Worm (Caenorhabditis elegans): ENCODE results near the gene F10G7.5.
A peak's percentile ranks its signal among the peaks of the same experiment; 100 is the strongest.

Gene F10G7.5

DNA sequence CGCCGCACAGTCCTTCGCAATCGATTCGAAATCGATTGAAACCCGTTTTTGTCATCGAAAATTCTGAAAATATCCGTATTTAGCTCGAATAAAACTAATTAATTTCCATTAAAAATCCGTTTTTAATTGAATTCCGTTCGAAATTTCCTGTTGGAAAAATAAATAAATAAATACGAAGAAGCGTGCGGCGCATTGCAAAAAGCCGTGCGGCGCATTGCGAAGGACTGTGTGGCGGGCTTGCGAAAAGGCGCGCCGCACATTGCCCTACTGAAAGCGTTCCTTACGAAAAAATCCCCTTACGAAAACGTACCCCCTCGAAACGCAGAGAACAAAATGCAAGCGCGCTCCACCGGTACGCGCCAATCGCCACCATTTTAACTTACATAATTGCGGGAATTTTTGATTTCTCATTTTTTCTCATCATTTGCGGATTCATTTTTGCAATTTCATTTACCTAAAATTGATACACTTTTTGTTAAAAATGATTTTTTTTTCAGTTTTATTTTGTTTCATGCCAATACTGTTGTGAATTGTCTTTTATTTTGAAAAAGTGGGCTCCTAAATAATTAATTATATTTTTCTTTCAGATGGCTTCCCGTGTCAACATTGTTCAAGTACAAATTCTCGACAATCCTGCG, 8.4 kb downstream of the F10G7.5 start, which contains the start of gene unc-85 (continued):
- TF ChIP-seq unc-98 (GFP tag; IDR thresholded peaks at IDR 0.05) = peak; percentile 58; the same call in 1 of the 2 replicates
- peak; percentile 45 for TF ChIP-seq skn-1 (tag; optimal IDR thresholded peaks at IDR 0.05)
- TF ChIP-seq mep-1 (tag; optimal IDR thresholded peaks at IDR 0.05) = peak; percentile 28
- peak; percentile 61 for TF ChIP-seq xbp-1 (tag; optimal IDR thresholded peaks at IDR 0.05)
- peak; percentile 3 for TF ChIP-seq nhr-237 (tag; optimal IDR thresholded peaks at IDR 0.05)
- TF ChIP-seq nhr-77 (tag; optimal IDR thresholded peaks at IDR 0.05) = peak; percentile 22
- peak; percentile 89 for TF ChIP-seq nhr-85 (tag)
- peak; percentile 70 for TF ChIP-seq rnt-1 (tag; optimal IDR thresholded peaks at IDR 0.05)
- peak; percentile 52 for TF ChIP-seq jun-1 (tag; optimal IDR thresholded peaks at IDR 0.05)
- TF ChIP-seq egl-13 (tag; optimal IDR thresholded peaks at IDR 0.05) = peak; percentile 52
- TF ChIP-seq nhr-20 (tag; optimal IDR thresholded peaks at IDR 0.05) = peak; percentile 73
- TF ChIP-seq mab-9 (GFP tag; IDR thresholded peaks at IDR 0.05) = peak; percentile 69
- peak; percentile 76 for TF ChIP-seq snu-23 (GFP tag; optimal IDR thresholded peaks at IDR 0.05)
- peak; percentile 72 to 88 for TF ChIP-seq lsy-2 (tag; optimal IDR thresholded peaks at IDR 0.05)
- peak in 1 of 2 experiments; percentile 8 for TF ChIP-seq mdl-1 (tag; optimal IDR thresholded peaks at IDR 0.05)
- peak; percentile 69 for TF ChIP-seq tbx-2 (tag; optimal IDR thresholded peaks at IDR 0.05)
- TF ChIP-seq efl-1 (optimal IDR thresholded peaks at IDR 0.05) = peak; percentile 74 to 76
- TF ChIP-seq efl-1 (GFP tag; optimal IDR thresholded peaks at IDR 0.05 in 1 of 2) = peak; percentile 71 to 96

ce11 chrII:4703011-4703410, 9.8 kb downstream of the F10G7.5 start:
- TF ChIP-seq nhr-237 (tag; optimal IDR thresholded peaks at IDR 0.05) = no peak
- no peak for TF ChIP-seq nhr-20 (tag; optimal IDR thresholded peaks at IDR 0.05)
- TF ChIP-seq alr-1 (tag; optimal IDR thresholded peaks at IDR 0.05; ENCODE audit: borderline replicate concordance) = no peak
- TF ChIP-seq skn-1 (tag; optimal IDR thresholded peaks at IDR 0.05) = no peak
- no peak for TF ChIP-seq unc-130 (tag; optimal IDR thresholded peaks at IDR 0.05)
- no peak for TF ChIP-seq hlh-4 (tag; optimal IDR thresholded peaks at IDR 0.05)
- no peak for TF ChIP-seq lin-13 (GFP tag; optimal IDR thresholded peaks at IDR 0.05)
- no peak for TF ChIP-seq dsc-1 (tag; optimal IDR thresholded peaks at IDR 0.05)
- no peak for TF ChIP-seq zip-4 (GFP tag; optimal IDR thresholded peaks at IDR 0.05)
- TF ChIP-seq tbx-2 (tag; optimal IDR thresholded peaks at IDR 0.05) = no peak
- no peak for TF ChIP-seq fos-1 (tag; optimal IDR thresholded peaks at IDR 0.05)
- no peak for TF ChIP-seq ama-1 (optimal IDR thresholded peaks at IDR 0.05)
- no peak for TF ChIP-seq ztf-11 (tag; optimal IDR thresholded peaks at IDR 0.05)
- no peak for TF ChIP-seq pqm-1 (tag; optimal IDR thresholded peaks at IDR 0.05)
- TF ChIP-seq fkh-4 (tag; optimal IDR thresholded peaks at IDR 0.05; ENCODE audit: borderline replicate concordance) = no peak
- TF ChIP-seq jun-1 (tag; optimal IDR thresholded peaks at IDR 0.05) = no peak
- no peak for TF ChIP-seq F16B12.6 (tag; optimal IDR thresholded peaks at IDR 0.05)
- TF ChIP-seq fkh-10 (GFP tag; optimal IDR thresholded peaks at IDR 0.05) = no peak
- TF ChIP-seq nhr-71 (tag; optimal IDR thresholded peaks at IDR 0.05) = no peak

DNA sequence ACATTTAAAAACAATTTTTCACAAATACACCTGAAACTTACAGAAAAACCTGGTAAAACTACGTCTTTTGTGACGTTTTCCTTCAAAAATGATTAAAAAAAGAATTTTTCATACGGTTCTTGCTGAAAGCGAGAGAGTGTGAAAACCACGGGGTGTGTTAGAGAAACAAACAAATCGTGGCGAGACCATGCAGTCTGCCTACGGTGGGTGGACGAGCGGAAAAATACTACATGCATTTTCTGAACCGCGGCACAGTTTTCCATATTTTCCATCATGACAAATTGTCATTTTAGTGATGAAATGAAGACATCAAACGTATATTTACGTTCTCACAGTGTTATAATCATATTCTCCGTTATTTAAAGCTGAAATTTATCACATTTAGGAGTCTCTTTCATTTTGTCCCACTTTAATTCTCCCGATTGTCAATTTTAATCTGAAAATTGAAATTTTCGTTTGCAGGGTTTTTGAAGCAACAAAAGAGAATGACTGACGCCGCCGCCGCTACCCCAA, 13.2 kb downstream of the F10G7.5 start, which contains the start of the genes F10G7.9 and tsn-1:
Gene F10G7.9, minus strand, starts transcription at position 127 of the 513 bp plus-strand sequence.
Gene tsn-1, plus strand, starts transcription at position 463 of the 513 bp plus-strand sequence.
- TF ChIP-seq unc-86 (tag; optimal IDR thresholded peaks at IDR 0.05) (peak; percentile 33), C16A3.4 (tag; optimal IDR thresholded peaks at IDR 0.05) (peak; percentile 48), lin-39 (tag; optimal IDR thresholded peaks at IDR 0.05) (no peak), xbp-1 (tag; optimal IDR thresholded peaks at IDR 0.05) (peak; percentile 49), nhr-19 (GFP tag; conservative IDR thresholded peaks at IDR 0.05) (peak; percentile 44; the same call in 1 of the 2 replicates), tbx-2 (tag; optimal IDR thresholded peaks at IDR 0.05) (peak; percentile 45), nhr-85 (tag) (peak; percentile 74), skn-1 (tag; optimal IDR thresholded peaks at IDR 0.05) (peak; percentile 59), elt-2 (tag; optimal IDR thresholded peaks at IDR 0.05) (peak; percentile 37), lin-35 (GFP tag; optimal IDR thresholded peaks at IDR 0.05) (peak; percentile 61 to 86), unc-30 (tag; optimal IDR thresholded peaks at IDR 0.05) (no peak), efl-3 (GFP tag; optimal IDR thresholded peaks at IDR 0.05) (no peak), dpl-1 (GFP tag; optimal IDR thresholded peaks at IDR 0.05) (peak; percentile 57 to 76 (median 72)), vab-15 (tag; optimal IDR thresholded peaks at IDR 0.05) (no peak), mep-1 (tag; optimal IDR thresholded peaks at IDR 0.05) (no peak), ceh-63 (GFP tag; optimal IDR thresholded peaks at IDR 0.05) (no peak), snu-23 (GFP tag; optimal IDR thresholded peaks at IDR 0.05) (peak; percentile 68), blmp-1 (tag; optimal IDR thresholded peaks at IDR 0.05) (no peak), sup-37 (GFP tag; optimal IDR thresholded peaks at IDR 0.05) (no peak), aly-2 (tag; optimal IDR thresholded peaks at IDR 0.05) (no peak), unc-130 (tag; optimal IDR thresholded peaks at IDR 0.05) (peak; percentile 32), hlh-4 (tag; optimal IDR thresholded peaks at IDR 0.05) (no peak), nhr-76 (tag; optimal IDR thresholded peaks at IDR 0.05) (no peak), ces-1 (GFP tag; optimal IDR thresholded peaks at IDR 0.05) (no peak), nhr-20 (tag; optimal IDR thresholded peaks at IDR 0.05) (peak; percentile 58), ztf-11 (tag; optimal IDR thresholded peaks at IDR 0.05) (no peak), mdl-1 (tag; optimal IDR thresholded peaks at IDR 0.05) (peak in 1 of 2 experiments; percentile 59)

Measured in whole organism, L1 larva.